Fruit fly (Drosophila melanogaster) whole organism, embryonic: ENCODE results near the gene CG13074.
A peak's percentile ranks its signal among the peaks of the same experiment; 100 is the strongest.

Experiments used
- Bgb ChIP-seq: fragments of 200-800 bp; sonication (Bioruptor generic); IDR thresholded peaks from 2 replicates; pipeline ENCODE4 v1.3.6; 2022; ENCODE audit warnings: missing biosample characterization, missing genetic modification characterization; ENCODE audit not compliant: partially characterized antibody
- CG10654 ChIP-seq: fragments of 200-800 bp; sonication (Bioruptor generic); optimal IDR thresholded peaks from 2 replicates; lab custom pipeline; 2016; ENCODE audit warnings: missing biosample characterization, missing genetic modification characterization
- CG12071 ChIP-seq: fragments of 200-800 bp; sonication (Bioruptor generic); optimal IDR thresholded peaks from 3 replicates; lab custom pipeline; 2018; ENCODE audit warnings: missing biosample characterization, mild to moderate bottlenecking, missing genetic modification characterization
- CG1233 ChIP-seq: fragments of 200-800 bp; sonication (Bioruptor generic); optimal IDR thresholded peaks from 4 replicates; lab custom pipeline; 2018; ENCODE audit warnings: missing biosample characterization, mild to moderate bottlenecking, missing genetic modification characterization
- CG13287 ChIP-seq: fragments of 200-800 bp; sonication (Bioruptor generic); IDR thresholded peaks from 2 replicates; pipeline ENCODE4 v1.3.6; 2022; ENCODE audit warnings: missing biosample characterization, missing genetic modification characterization; ENCODE audit not compliant: partially characterized antibody
- CG13894 ChIP-seq: fragments of 200-800 bp; sonication (Bioruptor generic); optimal IDR thresholded peaks from 3 replicates; lab custom pipeline; 2018; ENCODE audit warnings: missing biosample characterization, mild to moderate bottlenecking, missing genetic modification characterization, moderate library complexity
- CG14710 ChIP-seq: fragments of 200-800 bp; sonication (Bioruptor generic); optimal IDR thresholded peaks from 3 replicates; lab custom pipeline; 2019; ENCODE audit warnings: missing biosample characterization, mild to moderate bottlenecking, missing genetic modification characterization, moderate library complexity
- CG1603 ChIP-seq: fragments of 200-800 bp; sonication (Bioruptor generic); optimal IDR thresholded peaks from 2 replicates; lab custom pipeline; 2019; ENCODE audit warnings: missing biosample characterization, mild to moderate bottlenecking, missing genetic modification characterization, moderate library complexity
- CG17186 ChIP-seq: fragments of 200-800 bp; sonication (Bioruptor generic); optimal IDR thresholded peaks from 3 replicates; lab custom pipeline; 2017; ENCODE audit warnings: missing biosample characterization, missing genetic modification reagents, missing genetic modification characterization
- CG30020 ChIP-seq: fragments of 200-800 bp; optimal IDR thresholded peaks from 2 replicates; lab custom pipeline; 2019; ENCODE audit warnings: missing biosample characterization, mild to moderate bottlenecking, missing genetic modification characterization, moderate library complexity
- CG32772 ChIP-seq: fragments of 200-800 bp; sonication (Bioruptor generic); IDR thresholded peaks from 2 replicates; pipeline ENCODE4 v1.3.6; 2022; ENCODE audit warnings: missing biosample characterization, missing genetic modification characterization
- CG6272 ChIP-seq: fragments of 200-800 bp; sonication (Bioruptor generic); IDR thresholded peaks from 2 replicates; pipeline ENCODE4 v1.3.6; 2022; ENCODE audit warnings: missing biosample characterization, missing genetic modification characterization
- CG6854 ChIP-seq: fragments of 200-800 bp; sonication (Bioruptor generic); optimal IDR thresholded peaks from 3 replicates; lab custom pipeline; 2017; ENCODE audit warnings: missing biosample characterization, mild to moderate bottlenecking, missing genetic modification characterization
- CG7963 ChIP-seq: fragments of 200-800 bp; sonication (Bioruptor generic); IDR thresholded peaks from 3 replicates; pipeline ENCODE4 v1.3.6; 2022; ENCODE audit warnings: missing biosample characterization, missing genetic modification characterization; ENCODE audit not compliant: partially characterized antibody
- CG7987 ChIP-seq: fragments of 200-800 bp; sonication (Bioruptor generic); optimal IDR thresholded peaks from 2 replicates; lab custom pipeline; 2018; ENCODE audit warnings: missing biosample characterization, mild to moderate bottlenecking, missing genetic modification characterization, moderate library complexity
- CG8765 ChIP-seq: fragments of 200-800 bp; sonication (Bioruptor generic); IDR thresholded peaks from 2 replicates; pipeline ENCODE4 v1.3.6; 2022; ENCODE audit warnings: missing biosample characterization, missing genetic modification characterization
- CG9215 ChIP-seq: fragments of 200-800 bp; sonication (Bioruptor generic); IDR thresholded peaks from 2 replicates; pipeline ENCODE4 v1.3.6; 2022; ENCODE audit warnings: missing biosample characterization, missing genetic modification characterization
- E2f2 ChIP-seq: fragments of 200-800 bp; sonication (Bioruptor generic); IDR thresholded peaks from 2 replicates; pipeline ENCODE4 v1.3.6; 2022; ENCODE audit warnings: missing biosample characterization, missing genetic modification characterization
- Hmr ChIP-seq: fragments of 200-800 bp; sonication (Bioruptor generic); optimal IDR thresholded peaks from 3 replicates; lab custom pipeline; 2017; ENCODE audit warnings: mild to moderate bottlenecking, missing biosample characterization, missing genetic modification reagents, missing genetic modification characterization
- Lhr ChIP-seq: fragments of 200-800 bp; sonication (Bioruptor generic); optimal IDR thresholded peaks from 3 replicates; lab custom pipeline; 2017; ENCODE audit warnings: mild to moderate bottlenecking, missing biosample characterization, missing genetic modification reagents, missing genetic modification characterization
- Med ChIP-seq: fragments of 200-800 bp; sonication (Bioruptor generic); peaks from one replicate; lab custom pipeline; 2016; ENCODE audit warnings: missing biosample characterization, missing genetic modification characterization, mild to moderate bottlenecking, inconsistent platforms, moderate library complexity
- Mes4 ChIP-seq: fragments of 200-800 bp; sonication (Bioruptor generic); optimal IDR thresholded peaks from 2 replicates; lab custom pipeline; 2016; ENCODE audit warnings: missing biosample characterization, missing genetic modification characterization
- Myb ChIP-seq: fragments of 200-800 bp; sonication (Bioruptor generic); optimal IDR thresholded peaks from 2 replicates; lab custom pipeline; 2016; ENCODE audit warnings: missing biosample characterization, missing genetic modification characterization
- Nf-YB ChIP-seq: fragments of 200-800 bp; sonication (Bioruptor generic); optimal IDR thresholded peaks from 3 replicates; lab custom pipeline; 2019; ENCODE audit warnings: missing biosample characterization, mild to moderate bottlenecking, missing genetic modification characterization, moderate library complexity
- Opbp ChIP-seq: fragments of 200-800 bp; sonication (Bioruptor generic); IDR thresholded peaks from 3 replicates; pipeline ENCODE4 v1.3.6; 2022; ENCODE audit warnings: missing biosample characterization, missing genetic modification characterization; ENCODE audit not compliant: partially characterized antibody
- Scr ChIP-seq: fragments of 200-800 bp; sonication (Bioruptor generic); IDR thresholded peaks from 2 replicates; pipeline ENCODE4 v1.3.6; 2022; ENCODE audit warnings: missing biosample characterization, missing genetic modification characterization; ENCODE audit not compliant: partially characterized antibody
- Sry-δ ChIP-seq: fragments of 200-800 bp; sonication (Bioruptor generic); optimal IDR thresholded peaks from 2 replicates; lab custom pipeline; 2016; ENCODE audit warnings: missing biosample characterization, missing genetic modification characterization
- Stat92E ChIP-seq, 3 experiments: fragments of >200 bp in 2 of 3; fragments of 200-800 bp in 1 of 3; sonication (Bioruptor generic) in 1 of 3; optimal IDR thresholded peaks; 2 replicates each; lab custom pipeline; 2017 to 2019; ENCODE audit warnings: missing biosample characterization in 3 of 3, missing genetic modification characterization in 3 of 3, mild to moderate bottlenecking in 1 of 3, moderate library complexity in 1 of 3
- ab ChIP-seq: fragments of 200-800 bp; sonication (Bioruptor generic); optimal IDR thresholded peaks from 2 replicates; lab custom pipeline; 2016; ENCODE audit warnings: missing biosample characterization, missing genetic modification characterization
- abd-A ChIP-seq: fragments of 200-800 bp; sonication (Bioruptor generic); optimal IDR thresholded peaks from 3 replicates; lab custom pipeline; 2019; ENCODE audit warnings: missing biosample characterization, mild to moderate bottlenecking, missing genetic modification characterization, moderate library complexity
- caup ChIP-seq: fragments of 200-800 bp; sonication (Bioruptor generic); optimal IDR thresholded peaks from 3 replicates; lab custom pipeline; 2017; ENCODE audit warnings: missing biosample characterization, mild to moderate bottlenecking, missing genetic modification characterization, moderate library complexity; ENCODE audit not compliant: severe bottlenecking
- danr ChIP-seq: fragments of 200-800 bp; sonication (Bioruptor generic); IDR thresholded peaks from 2 replicates; pipeline ENCODE4 v1.3.6; 2022; ENCODE audit warnings: missing biosample characterization, missing genetic modification characterization
- dmrt99B ChIP-seq: fragments of 200-800 bp; sonication (Bioruptor generic); optimal IDR thresholded peaks from 2 replicates; lab custom pipeline; 2018; ENCODE audit warnings: missing biosample characterization, mild to moderate bottlenecking, missing genetic modification characterization, moderate library complexity
- fd3F ChIP-seq: fragments of 200-800 bp; sonication (Bioruptor generic); optimal IDR thresholded peaks from 2 replicates; lab custom pipeline; 2018; ENCODE audit warnings: missing biosample characterization, mild to moderate bottlenecking, missing genetic modification characterization, moderate library complexity
- ind ChIP-seq: fragments of 200-800 bp; sonication (Bioruptor generic); optimal IDR thresholded peaks from 3 replicates; lab custom pipeline; 2016; ENCODE audit warnings: missing biosample characterization, missing genetic modification characterization
- inv ChIP-seq: fragments of 200-800 bp; sonication (Bioruptor generic); IDR thresholded peaks from 2 replicates; pipeline ENCODE4 v1.3.6; 2022; ENCODE audit warnings: missing biosample characterization, missing genetic modification characterization; ENCODE audit not compliant: partially characterized antibody
- jigr1 ChIP-seq: fragments of 200-800 bp; sonication (Bioruptor generic); IDR thresholded peaks from 3 replicates; pipeline ENCODE4 v1.3.6; 2022; ENCODE audit warnings: missing biosample characterization, missing genetic modification characterization
- jing ChIP-seq: fragments of 200-800 bp; sonication (Bioruptor generic); optimal IDR thresholded peaks from 2 replicates; lab custom pipeline; 2018; ENCODE audit warnings: missing biosample characterization, mild to moderate bottlenecking, missing genetic modification characterization
- lilli ChIP-seq: fragments of 200-800 bp; sonication (Bioruptor generic); optimal IDR thresholded peaks from 3 replicates; lab custom pipeline; 2016; ENCODE audit warnings: missing biosample characterization, missing genetic modification characterization
- maf-S ChIP-seq: fragments of 200-800 bp; sonication (Bioruptor generic); optimal IDR thresholded peaks from 2 replicates; lab custom pipeline; 2016; ENCODE audit warnings: missing biosample characterization, missing genetic modification characterization
- phol ChIP-seq: fragments of 200-800 bp; sonication (Bioruptor generic); optimal IDR thresholded peaks from 3 replicates; lab custom pipeline; 2018; ENCODE audit warnings: missing biosample characterization, mild to moderate bottlenecking, missing genetic modification characterization, moderate library complexity
- sens ChIP-seq: fragments of 200-800 bp; sonication (Bioruptor generic); peaks from one replicate; lab custom pipeline; 2016; ENCODE audit warnings: missing biosample characterization, missing genetic modification characterization
- sna ChIP-seq: fragments of 200-800 bp; sonication (Bioruptor generic); IDR thresholded peaks from 2 replicates; pipeline ENCODE4 v1.3.6; 2022; ENCODE audit warnings: missing biosample characterization, missing genetic modification characterization; ENCODE audit not compliant: partially characterized antibody
- tna ChIP-seq: fragments of 200-800 bp; sonication (Bioruptor generic); IDR thresholded peaks from 2 replicates; pipeline ENCODE4 v1.3.6; 2022; ENCODE audit warnings: missing biosample characterization, missing genetic modification characterization; ENCODE audit not compliant: partially characterized antibody
- tup ChIP-seq: fragments of 200-800 bp; sonication (Bioruptor generic); optimal IDR thresholded peaks from 2 replicates; lab custom pipeline; 2016; ENCODE audit warnings: missing biosample characterization, mild to moderate bottlenecking, missing genetic modification characterization, moderate library complexity
- vnd ChIP-seq: fragments of 200-800 bp; sonication (Bioruptor generic); IDR thresholded peaks from 3 replicates; pipeline ENCODE4 v1.3.6; 2022; ENCODE audit warnings: missing biosample characterization, missing genetic modification characterization; ENCODE audit not compliant: partially characterized antibody
- zen ChIP-seq: fragments of 200-800 bp; sonication (Bioruptor generic); optimal IDR thresholded peaks from 3 replicates; lab custom pipeline; 2018; ENCODE audit warnings: missing biosample characterization, mild to moderate bottlenecking, missing genetic modification characterization, moderate library complexity
- zen2 ChIP-seq: fragments of 200-800 bp; sonication (Bioruptor generic); IDR thresholded peaks from 3 replicates; pipeline ENCODE4 v1.3.6; 2022; ENCODE audit warnings: missing biosample characterization, missing genetic modification characterization; ENCODE audit not compliant: partially characterized antibody
- zfh1 ChIP-seq: fragments of 200-800 bp; sonication (Bioruptor generic); IDR thresholded peaks from 3 replicates; pipeline ENCODE4 v1.3.6; 2022; ENCODE audit warnings: missing biosample characterization, missing genetic modification characterization

The CG13074 gene

DNA sequence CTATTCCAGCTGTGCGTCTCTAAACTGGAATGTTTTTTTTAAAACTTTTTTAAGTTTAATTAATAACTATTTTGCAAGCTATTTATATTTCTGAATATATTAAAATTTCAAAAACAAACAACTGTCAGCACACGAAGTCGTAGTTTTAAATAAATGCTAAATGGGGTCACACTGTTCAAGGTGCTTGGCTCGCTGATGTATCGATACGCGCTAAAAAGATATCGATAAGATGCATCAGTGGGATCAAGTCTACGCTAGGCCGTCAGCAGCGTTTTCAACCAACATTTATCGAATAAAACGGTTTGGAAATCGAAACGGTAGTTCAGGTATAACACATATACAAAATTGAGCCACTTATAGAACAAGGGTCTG is 46.4 kb downstream of the CG13074 start, which contains the start of gene Diap1 (continued):
- TF ChIP-seq CG1233 (GFP tag; lab: Kevin White, UChicago) (no peak), Hmr (GFP tag; lab: Kevin White, UChicago) (peak; percentile 31), phol (tag; lab: Kevin White, UChicago) (peak; percentile 40), CG9215 (peak; percentile 21; the same call in 1 of the 2 replicates), abd-A (tag; lab: Kevin White, UChicago) (peak; percentile 7), CG6854 (GFP tag; lab: Kevin White, UChicago) (no peak), Scr (GFP tag; lab: Robert Waterston, UW) (peak; percentile 86), Med (GFP tag; lab: Kevin White, UChicago) (peak; percentile 84), CG8765 (GFP tag; lab: Robert Waterston, UW) (no peak), zen (tag; lab: Kevin White, UChicago) (peak; percentile 37), CG14710 (tag; lab: Kevin White, UChicago) (peak; percentile 100), CG6272 (GFP tag; lab: Robert Waterston, UW) (0 out of 2 replicates have a peak, but pooled peaks have one; percentile 31), inv (GFP tag; lab: Robert Waterston, UW) (peak; percentile 84), Myb (GFP tag; lab: Kevin White, UChicago) (peak; percentile 79), caup (no peak), ind (no peak), CG7963 (GFP tag; lab: Robert Waterston, UW) (peak; percentile 91), CG10654 (GFP tag; lab: Kevin White, UChicago) (peak; percentile 6), CG32772 (GFP tag; lab: Robert Waterston, UW) (0 out of 2 replicates have a peak, but pooled peaks have one; percentile 1), CG17186 (GFP tag; lab: Kevin White, UChicago) (peak; percentile 41), CG12071 (GFP tag; lab: Kevin White, UChicago) (no peak), sna (GFP tag; lab: Robert Waterston, UW) (peak; percentile 91), tup (GFP tag; lab: Kevin White, UChicago) (no peak), Opbp (peak; percentile 81; the same call in 2 of the 3 replicates), CG1603 (tag; lab: Kevin White, UChicago) (peak; percentile 71), Nf-YB (GFP tag; lab: Kevin White, UChicago) (no peak), Bgb (peak; percentile 95), Mes4 (GFP tag; lab: Kevin White, UChicago) (no peak), zfh1 (GFP tag; lab: Robert Waterston, UW) (no peak), CG7987 (GFP tag; lab: Kevin White, UChicago) (peak; percentile 34), sens (GFP tag; lab: Kevin White, UChicago) (peak; percentile 87), CG13894 (tag; lab: Kevin White, UChicago) (no peak), Lhr (GFP tag; lab: Kevin White, UChicago) (peak; percentile 77), tna (GFP tag; lab: Robert Waterston, UW) (peak; percentile 78), E2f2 (GFP tag; lab: Robert Waterston, UW) (peak; percentile 92), dmrt99B (no peak), danr (GFP tag; lab: Robert Waterston, UW) (no peak), fd3F (GFP tag; lab: Kevin White, UChicago) (no peak), jigr1 (no peak), CG13287 (GFP tag; lab: Robert Waterston, UW) (peak; percentile 94), zen2 (GFP tag; lab: Robert Waterston, UW) (peak; percentile 91; the same call in 2 of the 3 replicates), CG30020 (no peak), jing (GFP tag; lab: Kevin White, UChicago) (no peak), Stat92E (GFP tag; optimal IDR thresholded peaks at IDR 0.05; lab: Kevin White, UChicago) (peak in 1 of 3 experiments; percentile 72), vnd (GFP tag; lab: Robert Waterston, UW) (peak; percentile 81; the same call in 2 of the 3 replicates), maf-S (GFP tag; lab: Kevin White, UChicago) (no peak), Sry-δ (peak; percentile 90), ab (GFP tag; lab: Kevin White, UChicago) (no peak), lilli (GFP tag; lab: Kevin White, UChicago) (peak; percentile 14)
